Worm (Caenorhabditis elegans): ENCODE measurements around the gene col-159.

col-159 gene

ce11 chrV:13202127-13202610, at the start of gene col-159, which contains the start of gene col-160:
col-159 (minus strand) TSS chrV:13202177.
col-160 (minus strand) TSS chrV:13202189.
- TF ChIP-seq nhr-2 (tag; optimal IDR thresholded peaks at IDR 0.05) (no peak), elt-3 (tag; optimal IDR thresholded peaks at IDR 0.05) (no peak), unc-120 (tag; optimal IDR thresholded peaks at IDR 0.05; ENCODE audit: poor library complexity, severe bottlenecking) (no peak)

DNA sequence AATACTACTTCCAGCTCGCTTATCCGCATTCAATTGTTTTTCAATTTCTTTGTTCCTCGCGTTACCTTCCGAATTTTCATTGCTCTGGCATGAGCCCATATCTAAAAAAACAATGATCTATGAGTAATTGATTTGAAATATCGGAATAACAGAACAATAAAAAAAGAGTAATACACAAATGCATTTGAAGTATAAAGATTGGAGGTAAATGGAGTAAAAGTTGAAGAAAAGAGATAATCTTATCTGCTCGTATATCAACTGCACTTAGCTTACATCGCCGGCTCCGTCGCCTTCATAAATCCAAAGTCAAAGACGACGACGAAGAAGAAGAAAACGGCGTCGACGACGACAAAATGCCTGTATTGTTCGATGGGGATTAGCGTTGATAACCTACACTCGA, 47.5 kb upstream of the col-159 start, which contains the start of gene odr-3:
Gene odr-3, minus strand, starts transcription at position 101 of the 400 bp plus-strand sequence.
- TF ChIP-seq ceh-83 (GFP tag; optimal IDR thresholded peaks at IDR 0.05) (no peak), nhr-237 (tag; optimal IDR thresholded peaks at IDR 0.05) (no peak), bed-3 (GFP tag; optimal IDR thresholded peaks at IDR 0.05) (no peak), nhr-2 (tag; optimal IDR thresholded peaks at IDR 0.05) (no peak), unc-39 (tag; optimal IDR thresholded peaks at IDR 0.05) (no peak), blmp-1 (tag; optimal IDR thresholded peaks at IDR 0.05) (no peak), hlh-1 (tag; optimal IDR thresholded peaks at IDR 0.05) (no peak), cnd-1 (tag; optimal IDR thresholded peaks at IDR 0.05) (no peak), sptf-1 (tag; optimal IDR thresholded peaks at IDR 0.05) (no peak), flh-1 (GFP tag; optimal IDR thresholded peaks at IDR 0.05) (no peak), nhr-76 (tag; optimal IDR thresholded peaks at IDR 0.05) (no peak), M03D4.4 (tag; optimal IDR thresholded peaks at IDR 0.05) (no peak), lsy-2 (tag; optimal IDR thresholded peaks at IDR 0.05) (no peak)

DNA sequence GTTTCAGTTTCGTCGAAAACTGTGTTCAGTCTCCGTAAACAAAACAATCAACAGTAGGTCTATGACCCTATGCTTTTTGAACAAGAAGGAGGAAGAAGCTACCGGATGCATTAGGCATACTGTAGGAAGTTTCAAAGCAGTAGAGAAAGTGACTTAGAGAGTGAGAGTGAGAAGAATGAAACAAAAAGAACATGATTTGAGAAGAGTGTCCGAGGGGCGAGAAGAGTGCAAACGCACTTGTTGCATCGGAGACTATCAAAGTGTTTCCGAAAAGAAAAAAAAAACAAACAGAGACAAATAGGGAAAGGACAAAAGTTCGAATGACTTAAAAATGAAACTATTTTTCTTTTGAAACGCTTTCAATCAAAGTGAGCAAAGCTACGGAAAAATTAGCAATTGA, 41.2 kb upstream of the col-159 start:
- TF ChIP-seq ztf-11 (tag; optimal IDR thresholded peaks at IDR 0.05) = no peak
- peak; percentile 35 for TF ChIP-seq blmp-1 (tag; optimal IDR thresholded peaks at IDR 0.05)
- no peak for TF ChIP-seq unc-120 (tag; optimal IDR thresholded peaks at IDR 0.05; ENCODE audit: poor library complexity, severe bottlenecking)
- TF ChIP-seq unc-62 (GFP tag; optimal IDR thresholded peaks at IDR 0.05) = no peak

- TF ChIP-seq blmp-1 (tag; optimal IDR thresholded peaks at IDR 0.05) = no peak
- no peak for TF ChIP-seq zip-8 (tag; optimal IDR thresholded peaks at IDR 0.05)
- no peak for TF ChIP-seq nhr-12 (tag; optimal IDR thresholded peaks at IDR 0.05)
- TF ChIP-seq nhr-28 (tag; optimal IDR thresholded peaks at IDR 0.05) = no peak
- no peak for TF ChIP-seq elt-3 (tag; optimal IDR thresholded peaks at IDR 0.05)
- no peak for TF ChIP-seq ceh-43 (GFP tag; optimal IDR thresholded peaks at IDR 0.05)
Measured at ce11 chrV:13236507-13236906, 34.5 kb upstream of the col-159 start, which contains the start of gene dmd-10. dmd-10 (minus strand) TSS chrV:13236607.

- TF ChIP-seq nhr-28 (tag; optimal IDR thresholded peaks at IDR 0.05) (no peak), nhr-76 (tag; optimal IDR thresholded peaks at IDR 0.05) (no peak)
Measured at ce11 chrV:13235313-13235712, 33.3 kb upstream of the col-159 start.

DNA sequence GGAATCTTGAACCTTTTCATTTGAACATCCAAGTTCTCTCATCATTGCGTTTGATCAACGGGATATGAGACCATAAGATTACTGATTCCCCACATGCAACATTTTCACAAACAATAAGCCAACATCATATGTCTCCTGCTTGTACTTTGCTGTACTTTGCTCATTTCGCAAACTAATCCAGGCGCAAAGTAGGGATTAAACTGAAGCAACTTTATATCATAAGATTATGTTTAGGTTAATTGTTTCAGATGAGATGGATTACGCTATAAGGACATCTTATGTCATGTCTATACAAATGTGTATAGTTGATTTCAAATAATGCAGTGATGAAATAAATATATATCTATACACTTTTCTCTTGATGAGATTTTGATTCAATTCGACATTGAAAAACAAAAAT, 27.6 kb upstream of the col-159 start:
- no peak for TF ChIP-seq zip-8 (tag; optimal IDR thresholded peaks at IDR 0.05)
- TF ChIP-seq sptf-1 (tag; optimal IDR thresholded peaks at IDR 0.05) = no peak
- TF ChIP-seq unc-62 (GFP tag; optimal IDR thresholded peaks at IDR 0.05) = no peak

DNA sequence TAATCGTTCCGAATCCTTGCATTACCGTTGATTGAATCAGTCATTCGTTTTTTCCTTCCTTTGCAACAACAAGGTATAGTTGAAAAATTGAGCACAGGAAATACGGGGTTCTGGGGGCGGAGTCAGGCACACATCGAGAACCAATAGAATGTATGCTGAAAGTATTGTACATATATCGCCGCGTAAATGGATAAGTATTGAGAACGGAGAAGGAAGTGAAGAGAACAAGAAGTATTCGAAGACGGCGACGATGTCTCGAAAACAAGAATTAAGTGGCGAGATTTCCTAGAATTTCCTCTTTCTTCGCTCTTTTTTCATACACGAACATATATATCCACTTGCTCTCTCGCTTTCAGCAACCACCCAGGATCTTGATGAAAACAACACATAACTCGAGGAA, 19.1 kb upstream of the col-159 start:
- TF ChIP-seq ceh-43 (GFP tag; optimal IDR thresholded peaks at IDR 0.05) (no peak), ceh-83 (GFP tag; optimal IDR thresholded peaks at IDR 0.05) (no peak), unc-62 (GFP tag; optimal IDR thresholded peaks at IDR 0.05) (no peak), snpc-4 (tag; optimal IDR thresholded peaks at IDR 0.05) (no peak), unc-39 (tag; optimal IDR thresholded peaks at IDR 0.05) (no peak), elt-1 (tag; optimal IDR thresholded peaks at IDR 0.05; ENCODE audit: borderline replicate concordance, insufficient read depth) (no peak), elt-3 (tag; optimal IDR thresholded peaks at IDR 0.05) (no peak), nhr-76 (tag; optimal IDR thresholded peaks at IDR 0.05) (no peak), M03D4.4 (tag; optimal IDR thresholded peaks at IDR 0.05) (no peak), tbx-8 (GFP tag; optimal IDR thresholded peaks at IDR 0.05) (no peak), ztf-11 (tag; optimal IDR thresholded peaks at IDR 0.05) (no peak), mls-2 (tag; optimal IDR thresholded peaks at IDR 0.05) (no peak), nhr-12 (tag; optimal IDR thresholded peaks at IDR 0.05) (no peak)

DNA sequence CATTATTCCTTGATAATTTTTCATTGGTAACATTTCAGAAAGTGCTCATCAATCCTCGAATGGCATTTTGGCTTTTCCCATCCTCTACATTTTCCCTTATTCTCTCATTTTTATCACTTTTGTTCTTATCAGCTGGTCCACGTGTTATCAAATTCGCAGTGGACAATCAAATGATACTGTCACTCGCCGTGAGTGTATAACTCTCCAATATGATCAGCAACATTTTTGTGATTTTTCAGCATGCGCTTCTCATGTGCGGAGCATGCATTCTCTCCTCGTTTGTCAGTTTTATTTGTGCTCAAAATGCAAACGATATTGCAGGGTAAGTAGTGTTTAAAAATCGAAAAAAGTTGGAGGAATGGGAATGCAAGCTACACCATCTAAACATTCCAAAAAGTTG, 10.6 kb upstream of the col-159 start:
- no peak for TF ChIP-seq ztf-11 (tag; optimal IDR thresholded peaks at IDR 0.05)
- no peak for TF ChIP-seq unc-62 (GFP tag; optimal IDR thresholded peaks at IDR 0.05)
- no peak for TF ChIP-seq ces-1 (GFP tag; optimal IDR thresholded peaks at IDR 0.05)
- no peak for TF ChIP-seq hlh-1 (tag; optimal IDR thresholded peaks at IDR 0.05)
- no peak for TF ChIP-seq nhr-76 (tag; optimal IDR thresholded peaks at IDR 0.05)
- no peak for TF ChIP-seq mep-1 (tag; optimal IDR thresholded peaks at IDR 0.05)
- TF ChIP-seq lsy-2 (tag; optimal IDR thresholded peaks at IDR 0.05) = no peak
- no peak for TF ChIP-seq lin-32 (GFP tag; optimal IDR thresholded peaks at IDR 0.05)
- TF ChIP-seq mls-2 (tag; optimal IDR thresholded peaks at IDR 0.05) = no peak
- TF ChIP-seq ceh-43 (GFP tag; optimal IDR thresholded peaks at IDR 0.05) = no peak
- TF ChIP-seq sem-2 (GFP tag; optimal IDR thresholded peaks at IDR 0.05) = no peak
- no peak for TF ChIP-seq tbx-8 (GFP tag; optimal IDR thresholded peaks at IDR 0.05)
- no peak for TF ChIP-seq unc-120 (tag; optimal IDR thresholded peaks at IDR 0.05; ENCODE audit: poor library complexity, severe bottlenecking)
- TF ChIP-seq ham-2 (GFP tag; optimal IDR thresholded peaks at IDR 0.05) = no peak
- no peak for TF ChIP-seq nhr-237 (tag; optimal IDR thresholded peaks at IDR 0.05)
- no peak for TF ChIP-seq lin-13 (tag; optimal IDR thresholded peaks at IDR 0.05)

Measured in whole organism, mixed stage, embryonic.